Worm (Caenorhabditis elegans): ENCODE data around the gene tag-329.

The tag-329 gene

ce11 chrV:9583323-9583644 is 48.6 kb downstream of the tag-329 start, which contains the start of gene K09G1.1:
Gene K09G1.1, plus strand, starts transcription at chrV:9583545.
- no peak for TF ChIP-seq lin-32 (GFP tag; optimal IDR thresholded peaks at IDR 0.05)
- TF ChIP-seq tbx-8 (GFP tag; optimal IDR thresholded peaks at IDR 0.05), result no peak
- no peak for TF ChIP-seq blmp-1 (tag; optimal IDR thresholded peaks at IDR 0.05)
- TF ChIP-seq lsy-2 (tag; optimal IDR thresholded peaks at IDR 0.05), result no peak
- no peak for TF ChIP-seq sptf-1 (tag; optimal IDR thresholded peaks at IDR 0.05)
- no peak for TF ChIP-seq flh-1 (GFP tag; optimal IDR thresholded peaks at IDR 0.05)
- TF ChIP-seq unc-39 (tag; optimal IDR thresholded peaks at IDR 0.05), result no peak
- no peak for TF ChIP-seq sem-2 (GFP tag; optimal IDR thresholded peaks at IDR 0.05)

DNA sequence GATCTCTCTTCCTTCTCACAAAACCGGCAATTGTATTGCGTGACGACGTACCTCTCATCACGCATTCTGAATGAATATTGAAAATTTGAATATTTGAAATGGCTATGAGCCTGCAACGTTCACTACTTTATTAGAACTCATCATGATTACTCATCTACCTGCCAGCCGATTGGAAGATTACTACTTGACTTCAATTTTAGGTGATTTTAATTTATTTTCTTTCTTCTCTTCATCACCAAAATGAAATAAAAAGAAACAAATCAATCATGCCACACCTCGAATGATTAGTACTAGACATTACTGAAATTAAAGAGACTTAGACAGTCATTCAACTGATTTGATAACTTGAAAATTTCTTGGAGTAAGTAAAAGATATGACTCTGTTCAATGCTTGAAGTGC is 49.5 kb downstream of the tag-329 start:
- no peak for TF ChIP-seq cnd-1 (tag; optimal IDR thresholded peaks at IDR 0.05)
- no peak for TF ChIP-seq snpc-4 (tag; optimal IDR thresholded peaks at IDR 0.05)
- TF ChIP-seq zip-8 (tag; optimal IDR thresholded peaks at IDR 0.05), result no peak
- TF ChIP-seq nhr-28 (tag; optimal IDR thresholded peaks at IDR 0.05), result no peak
- TF ChIP-seq lin-13 (tag; optimal IDR thresholded peaks at IDR 0.05), result no peak
- no peak for TF ChIP-seq lin-32 (GFP tag; optimal IDR thresholded peaks at IDR 0.05)
- TF ChIP-seq nhr-237 (tag; optimal IDR thresholded peaks at IDR 0.05), result no peak
- TF ChIP-seq elt-3 (tag; optimal IDR thresholded peaks at IDR 0.05), result no peak
- no peak for TF ChIP-seq unc-120 (tag; optimal IDR thresholded peaks at IDR 0.05; ENCODE audit: poor library complexity, severe bottlenecking)
- TF ChIP-seq sem-2 (GFP tag; optimal IDR thresholded peaks at IDR 0.05), result no peak
- no peak for TF ChIP-seq elt-1 (tag; optimal IDR thresholded peaks at IDR 0.05; ENCODE audit: borderline replicate concordance, insufficient read depth)
- TF ChIP-seq flh-1 (GFP tag; optimal IDR thresholded peaks at IDR 0.05), result no peak
- TF ChIP-seq ceh-83 (GFP tag; optimal IDR thresholded peaks at IDR 0.05), result no peak
- TF ChIP-seq ceh-43 (GFP tag; optimal IDR thresholded peaks at IDR 0.05), result no peak

Measured in whole organism, mixed stage, embryonic.